Worm (Caenorhabditis elegans): ENCODE measurements around the gene aexr-3.

aexr-3 gene

DNA sequence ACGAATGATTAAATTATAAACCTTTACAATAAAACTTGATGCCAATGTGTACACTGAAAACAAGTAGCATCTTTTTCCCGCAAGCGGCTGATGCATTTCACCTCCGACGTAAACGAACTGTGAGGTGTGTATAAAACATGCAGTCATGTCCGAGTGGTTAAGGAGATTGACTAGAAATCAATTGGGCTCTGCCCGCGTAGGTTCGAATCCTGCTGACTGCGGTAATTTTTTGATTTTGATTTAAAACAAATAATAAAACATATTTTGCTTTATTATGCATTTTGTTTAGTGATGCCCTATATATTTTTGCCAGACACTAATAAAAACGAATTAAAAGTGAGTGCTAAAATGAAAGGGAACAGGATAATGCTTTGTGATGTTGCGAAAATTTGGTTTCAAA, 10.5 kb upstream of the aexr-3 start (continued):
- TF ChIP-seq F10B5.3 (tag; optimal IDR thresholded peaks at IDR 0.05) (no peak), mep-1 (tag; optimal IDR thresholded peaks at IDR 0.05) (peak; percentile 55), nhr-76 (tag; optimal IDR thresholded peaks at IDR 0.05) (no peak), pha-4 (GFP tag; IDR thresholded peaks at IDR 0.05) (peak; percentile 74; the same call in 1 of the 2 replicates), pha-4 (tag; optimal IDR thresholded peaks at IDR 0.05) (no peak), madf-9 (GFP tag; conservative IDR thresholded peaks at IDR 0.05) (peak; percentile 72), nhr-237 (tag; optimal IDR thresholded peaks at IDR 0.05) (no peak), jun-1 (tag; optimal IDR thresholded peaks at IDR 0.05) (no peak), hlh-30 (tag; optimal IDR thresholded peaks at IDR 0.05; ENCODE audit: insufficient read depth) (peak; percentile 38), unc-130 (GFP tag; optimal IDR thresholded peaks at IDR 0.05) (peak; percentile 17), ceh-28 (tag; optimal IDR thresholded peaks at IDR 0.05) (no peak), F49E8.2 (tag; optimal IDR thresholded peaks at IDR 0.05; ENCODE audit: borderline replicate concordance) (peak; percentile 42), nhr-111 (GFP tag; optimal IDR thresholded peaks at IDR 0.05) (peak; percentile 19), daf-16 (GFP tag; optimal IDR thresholded peaks at IDR 0.05) (peak; percentile 37 to 84), daf-16 (tag; optimal IDR thresholded peaks at IDR 0.05) (peak; percentile 63)

DNA sequence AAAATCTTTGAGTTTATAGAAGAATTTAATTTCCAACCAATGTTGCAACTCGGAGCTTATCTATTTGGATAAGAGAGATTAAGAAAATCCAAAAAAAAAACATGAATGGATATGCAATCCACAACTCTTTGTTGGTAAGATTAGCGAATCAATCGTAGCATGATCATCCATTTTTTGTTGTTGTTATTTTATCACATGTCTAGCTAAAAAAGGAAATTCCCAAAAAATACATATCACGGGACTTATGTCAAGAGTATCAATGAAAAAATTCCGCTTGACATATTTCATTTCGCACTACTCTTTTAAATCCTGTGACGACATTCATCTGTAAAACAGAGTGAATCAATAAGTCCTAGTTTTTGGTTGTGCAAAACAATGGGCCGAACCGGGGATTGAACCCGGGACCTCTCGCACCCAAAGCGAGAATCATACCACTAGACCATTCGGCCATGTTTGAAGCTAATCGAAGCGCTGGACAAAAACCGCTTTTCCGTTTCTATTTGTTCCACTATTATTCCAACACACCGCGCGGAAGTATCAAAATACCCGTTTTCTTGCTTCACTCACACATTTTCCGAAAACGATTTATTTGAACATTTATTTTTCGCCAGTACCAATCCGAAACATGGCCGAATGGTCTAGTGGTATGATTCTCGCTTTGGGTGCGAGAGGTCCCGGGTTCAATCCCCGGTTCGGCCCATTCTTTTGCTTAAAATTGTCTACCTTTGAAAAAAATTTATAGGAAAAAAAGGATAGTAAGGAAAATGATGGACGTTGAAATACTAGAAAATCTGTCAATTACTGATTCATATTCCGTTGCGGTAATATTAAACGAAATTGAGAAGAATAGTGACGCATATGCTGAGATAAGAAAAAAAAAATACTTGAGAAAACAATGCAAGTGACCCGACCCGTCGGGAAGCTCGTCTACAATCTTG, 8.4 kb upstream of the aexr-3 start:
- TF ChIP-seq dpl-1 (GFP tag; optimal IDR thresholded peaks at IDR 0.05) (peak; percentile 16), php-3 (GFP tag; IDR thresholded peaks at IDR 0.05) (no peak), D1046.2 (GFP tag; IDR thresholded peaks at IDR 0.05) (peak; percentile 5; the same call in 1 of the 2 replicates), cey-2 (tag; optimal IDR thresholded peaks at IDR 0.05; ENCODE audit: borderline replicate concordance, insufficient read depth) (no peak), gei-8 (GFP tag; optimal IDR thresholded peaks at IDR 0.05) (no peak), rbr-2 (tag; optimal IDR thresholded peaks at IDR 0.05) (peak; percentile 24), zag-1 (tag; optimal IDR thresholded peaks at IDR 0.05) (no peak), hlh-30 (tag; optimal IDR thresholded peaks at IDR 0.05; ENCODE audit: insufficient read depth) (peak; percentile 27), lin-39 (tag; optimal IDR thresholded peaks at IDR 0.05) (no peak), daf-19 (GFP tag; conservative IDR thresholded peaks at IDR 0.05) (no peak; the same call in 1 of the 2 replicates), spr-1 (tag; optimal IDR thresholded peaks at IDR 0.05) (peak; percentile 43), T20F7.1 (GFP tag; optimal IDR thresholded peaks at IDR 0.05) (no peak), hif-1 (tag; optimal IDR thresholded peaks at IDR 0.05) (no peak), daf-16 (GFP tag; optimal IDR thresholded peaks at IDR 0.05) (peak; percentile 7 to 16), daf-16 (tag; optimal IDR thresholded peaks at IDR 0.05) (peak; percentile 38), nhr-41 (GFP tag; IDR thresholded peaks at IDR 0.05) (0 out of 2 replicates have a peak, but pooled peaks have one; percentile 13), daf-12 (tag; optimal IDR thresholded peaks at IDR 0.05) (no peak), nhr-42 (GFP tag; IDR thresholded peaks at IDR 0.05) (no peak), saeg-2 (GFP tag; IDR thresholded peaks at IDR 0.05) (peak; percentile 31; the same call in 1 of the 2 replicates), lim-7 (GFP tag; IDR thresholded peaks at IDR 0.05) (no peak; the same call in none of the 2 replicates), lin-15B (tag; optimal IDR thresholded peaks at IDR 0.05) (no peak), zfp-3 (GFP tag; conservative IDR thresholded peaks at IDR 0.05) (peak; percentile 66; the same call in 1 of the 2 replicates), Y48G9A.11 (GFP tag; IDR thresholded peaks at IDR 0.05) (no peak), dmd-9 (GFP tag; IDR thresholded peaks at IDR 0.05) (0 out of 2 replicates have a peak, but pooled peaks have one; percentile 16), duxl-1 (tag; optimal IDR thresholded peaks at IDR 0.05; ENCODE audit: poor library complexity) (no peak), nhr-48 (tag; optimal IDR thresholded peaks at IDR 0.05) (peak; percentile 52), mdt-29 (GFP tag; IDR thresholded peaks at IDR 0.05) (no peak), lir-3 (tag; optimal IDR thresholded peaks at IDR 0.05) (peak; percentile 63), lin-38 (GFP tag; IDR thresholded peaks at IDR 0.05) (peak; percentile 53), attf-4 (tag; optimal IDR thresholded peaks at IDR 0.05) (no peak), Y105C5A.15 (GFP tag; IDR thresholded peaks at IDR 0.05) (no peak), nhr-28 (tag; optimal IDR thresholded peaks at IDR 0.05) (no peak), mep-1 (tag; optimal IDR thresholded peaks at IDR 0.05) (peak; percentile 31), skn-1 (tag; optimal IDR thresholded peaks at IDR 0.05) (no peak), ceh-62 (tag; optimal IDR thresholded peaks at IDR 0.05) (no peak), lin-1 (GFP tag; IDR thresholded peaks at IDR 0.05) (no peak)
